Fruit fly (Drosophila melanogaster): ENCODE measurements around the gene CG42376.

- TF ChIP-seq pan (optimal IDR thresholded peaks at IDR 0.05) (no peak), psq (optimal IDR thresholded peaks at IDR 0.05) (no peak), CG8478 (optimal IDR thresholded peaks at IDR 0.05) (no peak)
Measured at dm6 chrX:277885-278284, 23.2 kb downstream of the CG42376 start.

Data from whole organism.